Worm (Caenorhabditis elegans) whole organism, L1 larva: ENCODE data around the gene msp-142.

Source experiments
- C04F5.9 ChIP-seq: sonication (generic microtip); optimal IDR thresholded peaks from 2 replicates; lab custom pipeline; 2016; ENCODE audit warnings: missing genetic modification characterization, missing compliant biosample characterization
- C16A3.4 ChIP-seq: fragments of 150-350 bp; optimal IDR thresholded peaks from 2 replicates; lab custom pipeline; 2014; ENCODE audit warnings: missing biosample characterization, missing genetic modification characterization
- F16B12.6 ChIP-seq: fragments of 150-350 bp; optimal IDR thresholded peaks from 2 replicates; lab custom pipeline; 2014; ENCODE audit warnings: missing biosample characterization, missing genetic modification characterization
- aha-1 ChIP-seq: fragments of 150-350 bp; optimal IDR thresholded peaks from 2 replicates; lab custom pipeline; 2014; ENCODE audit warnings: missing biosample characterization, missing genetic modification characterization
- aly-2 ChIP-seq: fragments of 150-350 bp; optimal IDR thresholded peaks from 2 replicates; lab custom pipeline; 2014; ENCODE audit warnings: missing biosample characterization, missing genetic modification characterization
- ceh-63 ChIP-seq: fragments of 200-800 bp; sonication (Bioruptor generic); optimal IDR thresholded peaks from 2 replicates; lab custom pipeline; 2018; ENCODE audit warnings: mild to moderate bottlenecking, missing genetic modification characterization, missing compliant biosample characterization
- ceh-8 ChIP-seq: fragments of 200-800 bp; sonication (Bioruptor generic); optimal IDR thresholded peaks from 2 replicates; lab custom pipeline; 2018; ENCODE audit warnings: mild to moderate bottlenecking, missing genetic modification characterization, moderate library complexity, missing compliant biosample characterization
- ceh-88 ChIP-seq: fragments of 200-800 bp; sonication (Bioruptor generic); IDR thresholded peaks from 2 replicates; pipeline ENCODE4 v1.3.6; 2022; ENCODE audit warnings: missing genetic modification characterization, missing compliant biosample characterization
- ces-1 ChIP-seq: fragments of 150-350 bp; optimal IDR thresholded peaks from 2 replicates; lab custom pipeline; 2014; ENCODE audit warnings: missing biosample characterization, missing genetic modification reagents, missing genetic modification characterization
- dpl-1 ChIP-seq, 3 experiments: fragments of 150-350 bp in 2 of 3; sonication (generic microtip) in 1 of 3; optimal IDR thresholded peaks; 2 replicates each; lab custom pipeline; 2014 to 2017; ENCODE audit warnings: missing biosample characterization in 3 of 3, missing genetic modification characterization in 3 of 3, missing genetic modification reagents in 3 of 3
- dsc-1 ChIP-seq: sonication (generic microtip); optimal IDR thresholded peaks from 2 replicates; lab custom pipeline; 2016; ENCODE audit warnings: mild to moderate bottlenecking, missing genetic modification characterization, missing compliant biosample characterization
- efl-1 ChIP-seq, 4 experiments: fragments of 150-350 bp; optimal IDR thresholded peaks in 3 of 4; peaks in 1 of 4; 1 replicate in 1 of 4; 2 replicates in 3 of 4; lab custom pipeline; 2014; ENCODE audit warnings: missing biosample characterization in 2 of 4, missing genetic modification characterization in 2 of 4, missing genetic modification reagents in 2 of 4
- efl-3 ChIP-seq: fragments of 200-800 bp; sonication (Bioruptor generic); optimal IDR thresholded peaks from 2 replicates; lab custom pipeline; 2018; ENCODE audit warnings: mild to moderate bottlenecking, missing genetic modification characterization, missing compliant biosample characterization
- egl-13 ChIP-seq: sonication (generic microtip); optimal IDR thresholded peaks from 2 replicates; lab custom pipeline; 2016; ENCODE audit warnings: missing genotype, missing genetic modification reagents, missing genetic modification characterization, missing compliant biosample characterization
- egl-27 ChIP-seq, 2 experiments: fragments of 150-350 bp in 1 of 2; sonication (generic microtip); optimal IDR thresholded peaks; 3 replicates each; lab custom pipeline; 2017 to 2018; ENCODE audit warnings: missing biosample characterization in 2 of 2, missing genetic modification characterization in 2 of 2, missing genetic modification reagents in 2 of 2
- elt-2 ChIP-seq: sonication (generic microtip); optimal IDR thresholded peaks from 2 replicates; lab custom pipeline; 2016; ENCODE audit warnings: missing genetic modification characterization, mild to moderate bottlenecking, inconsistent platforms, missing compliant biosample characterization, missing genetic modification reagents
- elt-3 ChIP-seq, 6 experiments: fragments of 150-350 bp in 1 of 6; sonication (generic microtip); optimal IDR thresholded peaks; 2 replicates each; lab custom pipeline; 2017 to 2018; ENCODE audit warnings: missing biosample characterization in 6 of 6, missing genetic modification characterization in 6 of 6, inconsistent platforms in 1 of 6
- fkh-8 ChIP-seq: sonication (generic microtip); optimal IDR thresholded peaks from 2 replicates; lab custom pipeline; 2016; ENCODE audit warnings: mild to moderate bottlenecking, missing genetic modification characterization, missing compliant biosample characterization
- fos-1 ChIP-seq: fragments of 150-350 bp; optimal IDR thresholded peaks from 2 replicates; lab custom pipeline; 2014; ENCODE audit warnings: missing biosample characterization, missing genetic modification characterization
- grh-1 ChIP-seq: fragments of 200-800 bp; sonication (Bioruptor generic); IDR thresholded peaks from 2 replicates; pipeline ENCODE4 v1.3.6; 2022; ENCODE audit warnings: missing genetic modification reagents, missing genetic modification characterization, missing compliant biosample characterization
- hlh-4 ChIP-seq: sonication (generic microtip); optimal IDR thresholded peaks from 2 replicates; lab custom pipeline; 2016; ENCODE audit warnings: mild to moderate bottlenecking, missing genetic modification characterization, missing compliant biosample characterization
- hpl-2 ChIP-seq: fragments of 150-350 bp; optimal IDR thresholded peaks from 2 replicates; lab custom pipeline; 2014; ENCODE audit warnings: missing biosample characterization, missing genetic modification reagents, missing genetic modification characterization
- jun-1 ChIP-seq: fragments of 150-350 bp; optimal IDR thresholded peaks from 2 replicates; lab custom pipeline; 2014; ENCODE audit warnings: missing biosample characterization, missing genetic modification reagents, missing genetic modification characterization
- lin-13 ChIP-seq: fragments of 150-350 bp; optimal IDR thresholded peaks from 2 replicates; lab custom pipeline; 2014; ENCODE audit warnings: missing biosample characterization, missing genetic modification reagents, missing genetic modification characterization
- lin-39 ChIP-seq: fragments of 150-350 bp; optimal IDR thresholded peaks from 2 replicates; lab custom pipeline; 2014; ENCODE audit warnings: missing biosample characterization, missing genetic modification reagents, missing genetic modification characterization
- lir-3 ChIP-seq: sonication (generic microtip); optimal IDR thresholded peaks from 2 replicates; lab custom pipeline; 2016; ENCODE audit warnings: mild to moderate bottlenecking, missing genetic modification characterization, moderate library complexity, missing compliant biosample characterization; ENCODE audit not compliant: poor library complexity
- lsy-2 ChIP-seq, 2 experiments: fragments of 150-350 bp; optimal IDR thresholded peaks; 2 replicates each; lab custom pipeline; 2014; ENCODE audit warnings: missing biosample characterization in 2 of 2, missing genetic modification characterization in 2 of 2
- mab-9 ChIP-seq: fragments of 200-800 bp; sonication (Bioruptor generic); IDR thresholded peaks from 2 replicates; pipeline ENCODE4 v1.3.6; 2022; ENCODE audit warnings: missing genetic modification reagents, missing genetic modification characterization, missing compliant biosample characterization
- mdl-1 ChIP-seq, 2 experiments: fragments of 150-350 bp; optimal IDR thresholded peaks; 2 replicates each; lab custom pipeline; 2014 to 2017; ENCODE audit warnings: missing biosample characterization in 2 of 2, missing genetic modification characterization in 2 of 2, inconsistent platforms in 1 of 2
- nhr-11 ChIP-seq: fragments of 150-350 bp; optimal IDR thresholded peaks from 2 replicates; lab custom pipeline; 2014; ENCODE audit warnings: missing biosample characterization, missing genetic modification characterization
- nhr-237 ChIP-seq: fragments of 150-350 bp; optimal IDR thresholded peaks from 2 replicates; lab custom pipeline; 2014; ENCODE audit warnings: missing biosample characterization, missing genetic modification characterization
- nhr-76 ChIP-seq: sonication (generic microtip); optimal IDR thresholded peaks from 2 replicates; lab custom pipeline; 2017; ENCODE audit warnings: missing biosample characterization, missing genetic modification characterization
- nhr-77 ChIP-seq: fragments of 150-350 bp; optimal IDR thresholded peaks from 2 replicates; lab custom pipeline; 2014; ENCODE audit warnings: missing biosample characterization, missing genetic modification characterization
- nhr-84 ChIP-seq: sonication (generic microtip); optimal IDR thresholded peaks from 2 replicates; lab custom pipeline; 2017; ENCODE audit warnings: missing biosample characterization, missing genetic modification characterization
- pag-3 ChIP-seq: sonication (generic microtip); optimal IDR thresholded peaks from 2 replicates; lab custom pipeline; 2017; ENCODE audit warnings: missing genetic modification characterization, mild to moderate bottlenecking, missing compliant biosample characterization, antibody characterized with exemption, borderline replicate concordance; ENCODE audit not compliant: insufficient read depth
- pqm-1 ChIP-seq: sonication (generic microtip); optimal IDR thresholded peaks from 3 replicates; lab custom pipeline; 2017; ENCODE audit warnings: missing biosample characterization, missing genetic modification characterization
- rnt-1 ChIP-seq: sonication (generic microtip); optimal IDR thresholded peaks from 2 replicates; lab custom pipeline; 2016; ENCODE audit warnings: mild to moderate bottlenecking, missing genetic modification characterization, moderate library complexity, missing compliant biosample characterization
- skn-1 ChIP-seq: fragments of 150-350 bp; optimal IDR thresholded peaks from 2 replicates; lab custom pipeline; 2014; ENCODE audit warnings: missing biosample characterization, missing genetic modification characterization
- snu-23 ChIP-seq: sonication (generic microtip); optimal IDR thresholded peaks from 2 replicates; lab custom pipeline; 2016; ENCODE audit warnings: missing genetic modification characterization, missing compliant biosample characterization
- sup-37 ChIP-seq: fragments of 200-800 bp; sonication (Bioruptor generic); optimal IDR thresholded peaks from 2 replicates; lab custom pipeline; 2018; ENCODE audit warnings: mild to moderate bottlenecking, missing genetic modification characterization, missing compliant biosample characterization
- swsn-7 ChIP-seq: sonication (generic microtip); optimal IDR thresholded peaks from 2 replicates; lab custom pipeline; 2016; ENCODE audit warnings: missing genetic modification characterization, missing compliant biosample characterization
- tbx-2 ChIP-seq: sonication (generic microtip); optimal IDR thresholded peaks from 2 replicates; lab custom pipeline; 2016; ENCODE audit warnings: missing genetic modification characterization, missing compliant biosample characterization
- unc-130 ChIP-seq: fragments of 150-350 bp; optimal IDR thresholded peaks from 2 replicates; lab custom pipeline; 2017; ENCODE audit warnings: missing biosample characterization, missing genetic modification characterization, inconsistent platforms
- unc-30 ChIP-seq: sonication (generic microtip); optimal IDR thresholded peaks from 2 replicates; lab custom pipeline; 2017; ENCODE audit warnings: missing biosample characterization, missing genetic modification characterization
- unc-62 ChIP-seq: fragments of 150-350 bp; optimal IDR thresholded peaks from 2 replicates; lab custom pipeline; 2014; ENCODE audit warnings: missing biosample characterization, missing genetic modification reagents, missing genetic modification characterization
- unc-86 ChIP-seq: sonication (generic microtip); optimal IDR thresholded peaks from 2 replicates; lab custom pipeline; 2016; ENCODE audit warnings: missing genetic modification characterization, missing compliant biosample characterization
- unc-98 ChIP-seq: fragments of 200-800 bp; sonication (Bioruptor generic); IDR thresholded peaks from 2 replicates; pipeline ENCODE4 v1.3.6; 2022; ENCODE audit warnings: missing genetic modification characterization, missing compliant biosample characterization
- vab-15 ChIP-seq: sonication (generic microtip); optimal IDR thresholded peaks from 2 replicates; lab custom pipeline; 2017; ENCODE audit warnings: missing genotype, mild to moderate bottlenecking, missing genetic modification characterization, missing compliant biosample characterization
- xbp-1 ChIP-seq: sonication (generic microtip); optimal IDR thresholded peaks from 2 replicates; lab custom pipeline; 2016; ENCODE audit warnings: missing genetic modification characterization, missing compliant biosample characterization
- zag-1 ChIP-seq: fragments of 150-350 bp; optimal IDR thresholded peaks from 2 replicates; lab custom pipeline; 2014; ENCODE audit warnings: missing biosample characterization, missing genetic modification characterization
- zip-4 ChIP-seq: fragments of 200-800 bp; sonication (Bioruptor generic); optimal IDR thresholded peaks from 2 replicates; lab custom pipeline; 2018; ENCODE audit warnings: mild to moderate bottlenecking, missing genetic modification characterization, moderate library complexity, missing compliant biosample characterization

The msp-142 gene

ce11 chrII:5839227-5839626, 41.5 kb downstream of the msp-142 start, which contains the start of gene ZK1248.19 (continued):
- no peak for TF ChIP-seq lin-13 (GFP tag; lab: Kevin White, UChicago)
- TF ChIP-seq nhr-76 (tag; lab: Kevin White, UChicago), result no peak
- peak; percentile 42 to 58 for TF ChIP-seq lsy-2 (tag; optimal IDR thresholded peaks at IDR 0.05; lab: Kevin White, UChicago)
- TF ChIP-seq mab-9 (GFP tag; lab: Robert Waterston, UW), result no peak
- no peak for TF ChIP-seq pqm-1 (tag; lab: Kevin White, UChicago)
- TF ChIP-seq pag-3 (tag; lab: Kevin White, UChicago), result no peak
- no peak for TF ChIP-seq efl-3 (GFP tag; lab: Kevin White, UChicago)
- peak; percentile 32 for TF ChIP-seq unc-130 (tag; lab: Kevin White, UChicago)
- TF ChIP-seq tbx-2 (tag; lab: Kevin White, UChicago), result no peak
- no peak for TF ChIP-seq nhr-11 (tag; lab: Kevin White, UChicago)
- no peak for TF ChIP-seq jun-1 (tag; lab: Kevin White, UChicago)
- peak; percentile 53 to 54 for TF ChIP-seq efl-1 (optimal IDR thresholded peaks at IDR 0.05; lab: Kevin White, UChicago)
- peak; percentile 32 to 95 for TF ChIP-seq efl-1 (GFP tag; optimal IDR thresholded peaks at IDR 0.05 in 1 of 2; lab: Kevin White, UChicago)
- no peak for TF ChIP-seq zag-1 (tag; lab: Kevin White, UChicago)
- TF ChIP-seq nhr-237 (tag; lab: Kevin White, UChicago), result no peak
- TF ChIP-seq vab-15 (tag; lab: Kevin White, UChicago), result no peak
- TF ChIP-seq unc-86 (tag; lab: Kevin White, UChicago), result no peak
- TF ChIP-seq elt-3 (tag; optimal IDR thresholded peaks at IDR 0.05; lab: Kevin White, UChicago), result peak in 1 of 6 experiments; percentile 4
- TF ChIP-seq ceh-8 (GFP tag; lab: Kevin White, UChicago), result no peak
- TF ChIP-seq dsc-1, result peak; percentile 14
- no peak for TF ChIP-seq mdl-1 (tag; optimal IDR thresholded peaks at IDR 0.05; lab: Kevin White, UChicago)
- no peak for TF ChIP-seq unc-98 (GFP tag; lab: Robert Waterston, UW)
- TF ChIP-seq nhr-77, result no peak
- no peak for TF ChIP-seq grh-1 (GFP tag; lab: Robert Waterston, UW)
- TF ChIP-seq fos-1, result no peak
- no peak for TF ChIP-seq egl-27 (tag; optimal IDR thresholded peaks at IDR 0.05; lab: Kevin White, UChicago)
- TF ChIP-seq swsn-7 (tag; lab: Kevin White, UChicago), result peak; percentile 17
- TF ChIP-seq unc-30 (tag; lab: Kevin White, UChicago), result no peak
- no peak for TF ChIP-seq ceh-63 (GFP tag; lab: Kevin White, UChicago)
- peak; percentile 5 to 49 (median 31) for TF ChIP-seq dpl-1 (GFP tag; optimal IDR thresholded peaks at IDR 0.05; lab: Kevin White, UChicago)
- TF ChIP-seq elt-2, result no peak
- no peak for TF ChIP-seq fkh-8
- TF ChIP-seq F16B12.6 (tag; lab: Kevin White, UChicago), result peak; percentile 88
- no peak for TF ChIP-seq ces-1
- TF ChIP-seq snu-23 (GFP tag; lab: Kevin White, UChicago), result peak; percentile 53
- no peak for TF ChIP-seq skn-1 (tag; lab: Kevin White, UChicago)
- TF ChIP-seq ceh-88 (GFP tag; lab: Robert Waterston, UW), result no peak
- no peak for TF ChIP-seq hpl-2 (GFP tag; lab: Kevin White, UChicago)
- TF ChIP-seq rnt-1 (tag; lab: Kevin White, UChicago), result peak; percentile 56
- TF ChIP-seq sup-37 (GFP tag; lab: Kevin White, UChicago), result no peak
- no peak for TF ChIP-seq lin-39 (tag; lab: Kevin White, UChicago)
- peak; percentile 15 for TF ChIP-seq xbp-1 (tag; lab: Kevin White, UChicago)
- TF ChIP-seq zip-4 (GFP tag; lab: Kevin White, UChicago), result no peak
- no peak for TF ChIP-seq C04F5.9
- no peak for TF ChIP-seq egl-13 (tag; lab: Kevin White, UChicago)
- TF ChIP-seq nhr-84 (tag; lab: Kevin White, UChicago), result no peak
- TF ChIP-seq unc-62, result no peak
- TF ChIP-seq lir-3 (tag; lab: Kevin White, UChicago), result no peak
- no peak for TF ChIP-seq aly-2 (tag; lab: Kevin White, UChicago)
- peak; percentile 54 for TF ChIP-seq C16A3.4 (tag; lab: Kevin White, UChicago)
- no peak for TF ChIP-seq aha-1 (tag; lab: Kevin White, UChicago)
- TF ChIP-seq hlh-4 (tag; lab: Kevin White, UChicago), result no peak
